Worm (Caenorhabditis elegans) whole organism, dauer: ENCODE results near the gene srx-4.

Experiments used
- unc-62 ChIP-seq: sonication (generic microtip); optimal IDR thresholded peaks from 2 replicates; lab custom pipeline; 2017; ENCODE audit warnings: missing biosample characterization, missing genetic modification reagents, missing genetic modification characterization

Gene srx-4

DNA sequence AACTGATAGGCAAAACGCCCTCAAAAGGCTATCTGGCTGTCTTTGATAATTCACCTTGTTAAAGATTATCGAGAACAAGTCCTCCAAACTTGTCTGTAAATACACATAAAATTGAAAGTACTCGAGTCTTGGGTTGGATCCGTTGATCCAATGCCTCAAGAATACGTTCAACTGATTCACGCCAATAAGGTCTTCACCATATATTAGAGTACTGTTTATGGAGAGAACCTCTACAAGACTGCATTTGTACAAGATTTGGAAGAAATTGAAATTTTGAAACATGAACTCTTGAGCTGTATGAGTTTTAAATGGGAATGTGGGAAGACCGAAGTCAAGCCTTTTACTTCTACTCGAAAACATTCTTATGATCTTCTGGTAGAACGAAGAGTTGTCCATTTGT lies 30.3 kb upstream of the srx-4 start:
- TF ChIP-seq unc-62: no peak

DNA sequence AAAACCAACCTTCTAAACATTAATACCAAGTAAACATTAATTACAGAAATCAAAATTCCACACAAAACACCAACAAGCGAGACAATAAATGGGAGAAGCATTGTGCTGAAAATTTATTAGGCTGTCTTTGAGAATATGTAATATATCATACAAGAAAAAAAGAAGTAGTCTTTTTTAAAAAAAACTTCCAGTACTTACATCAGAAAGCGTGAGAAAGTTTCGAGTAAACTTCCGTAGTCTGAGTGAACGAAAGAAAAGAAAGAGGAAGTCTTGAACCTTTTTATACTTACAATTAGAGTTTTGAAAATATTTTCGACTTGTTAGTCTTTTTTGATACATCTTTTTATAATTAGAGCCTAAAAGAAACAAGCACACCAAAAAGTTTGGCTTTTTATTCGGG lies 27.2 kb upstream of the srx-4 start, which contains the start of gene srbc-40:
TSS of gene srbc-40 (minus strand) at position 101 of the 400 bp plus-strand sequence.
- no peak for TF ChIP-seq unc-62

DNA sequence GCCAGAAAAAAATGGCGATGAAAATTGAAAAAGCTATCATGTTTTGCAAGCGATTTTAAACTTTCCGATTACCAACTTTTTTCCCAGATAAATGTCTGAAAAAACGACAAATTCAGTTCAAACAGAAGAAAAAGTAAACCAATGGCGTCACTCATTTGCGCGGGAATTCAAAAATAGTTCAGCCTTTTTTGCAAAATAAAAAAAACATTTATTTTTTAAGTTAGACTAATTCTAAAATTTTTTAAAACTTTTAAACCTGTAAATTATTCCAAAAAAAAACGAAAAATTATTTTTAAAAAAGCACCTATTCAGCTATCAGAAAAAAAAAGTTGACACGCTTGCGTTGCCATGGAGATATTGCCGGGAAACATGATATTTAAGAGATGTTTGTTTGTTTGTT lies 20.3 kb upstream of the srx-4 start, which contains the start of gene cyp-33C11:
TSS of gene cyp-33C11 (minus strand) at position 101 of the 400 bp plus-strand sequence.
- TF ChIP-seq unc-62: no peak

DNA sequence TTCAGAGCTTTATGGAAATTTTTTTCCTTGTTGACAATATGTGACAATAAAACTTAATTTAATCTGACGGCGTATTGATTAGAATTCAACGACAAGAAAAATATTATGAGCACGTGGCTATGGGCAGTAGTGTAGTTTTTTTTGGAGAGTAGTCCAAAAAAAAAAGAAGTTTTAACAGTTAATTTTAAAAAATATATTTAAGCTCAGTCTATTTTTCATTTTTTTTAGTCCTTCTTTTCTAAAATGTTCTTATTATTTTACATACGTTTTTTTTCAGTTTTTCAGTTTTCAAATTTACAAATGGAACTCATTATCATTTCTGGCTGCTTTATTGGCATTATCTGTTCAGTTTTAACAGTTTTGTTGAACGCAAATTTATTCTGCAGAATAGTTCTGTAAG lies 16.2 kb upstream of the srx-4 start, which contains the start of gene srbc-39:
TSS of gene srbc-39 (plus strand) at position 301 of the 400 bp plus-strand sequence.
- no peak for TF ChIP-seq unc-62

DNA sequence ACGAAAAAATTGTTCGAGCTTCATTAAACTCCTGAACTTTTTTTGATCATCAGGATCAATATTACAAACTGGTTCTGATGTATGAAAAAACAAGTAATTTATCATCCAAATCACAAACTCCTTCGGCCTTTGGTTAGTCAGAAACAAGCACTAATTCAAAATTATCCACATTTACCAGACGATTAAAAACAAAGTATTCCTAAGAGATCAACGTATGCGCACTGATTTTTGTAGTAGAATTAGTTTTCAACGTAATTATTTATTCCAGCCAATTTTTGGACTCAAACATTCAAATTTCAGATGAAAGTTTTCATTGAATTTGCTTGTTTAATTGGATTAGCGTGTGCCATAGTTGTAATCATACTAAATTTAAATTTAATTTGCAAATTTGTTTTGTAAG lies 14.3 kb upstream of the srx-4 start, which contains the start of gene srbc-38:
TSS of gene srbc-38 (plus strand) at position 301 of the 400 bp plus-strand sequence.
- no peak for TF ChIP-seq unc-62

DNA sequence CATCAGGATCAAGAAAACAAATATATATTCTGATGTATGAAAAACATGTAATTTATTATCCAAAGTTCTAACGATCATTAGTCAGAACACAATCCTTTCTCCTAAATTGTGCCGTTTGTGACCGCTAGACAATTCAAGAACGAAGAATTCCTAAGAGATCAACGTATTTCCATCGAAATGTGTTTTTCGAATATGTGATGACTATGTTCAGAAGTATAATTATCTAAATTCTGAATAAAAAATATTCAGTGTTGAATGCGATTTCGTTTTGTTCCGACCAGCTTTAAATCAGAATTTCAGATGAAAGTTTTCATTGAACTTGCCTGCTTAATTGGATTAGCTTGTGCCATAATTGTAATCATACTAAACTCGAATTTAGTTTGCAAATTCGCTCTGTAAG lies 9.7 kb upstream of the srx-4 start, which contains the start of gene srbc-37:
TSS of gene srbc-37 (plus strand) at position 301 of the 400 bp plus-strand sequence.
- no peak for TF ChIP-seq unc-62

DNA sequence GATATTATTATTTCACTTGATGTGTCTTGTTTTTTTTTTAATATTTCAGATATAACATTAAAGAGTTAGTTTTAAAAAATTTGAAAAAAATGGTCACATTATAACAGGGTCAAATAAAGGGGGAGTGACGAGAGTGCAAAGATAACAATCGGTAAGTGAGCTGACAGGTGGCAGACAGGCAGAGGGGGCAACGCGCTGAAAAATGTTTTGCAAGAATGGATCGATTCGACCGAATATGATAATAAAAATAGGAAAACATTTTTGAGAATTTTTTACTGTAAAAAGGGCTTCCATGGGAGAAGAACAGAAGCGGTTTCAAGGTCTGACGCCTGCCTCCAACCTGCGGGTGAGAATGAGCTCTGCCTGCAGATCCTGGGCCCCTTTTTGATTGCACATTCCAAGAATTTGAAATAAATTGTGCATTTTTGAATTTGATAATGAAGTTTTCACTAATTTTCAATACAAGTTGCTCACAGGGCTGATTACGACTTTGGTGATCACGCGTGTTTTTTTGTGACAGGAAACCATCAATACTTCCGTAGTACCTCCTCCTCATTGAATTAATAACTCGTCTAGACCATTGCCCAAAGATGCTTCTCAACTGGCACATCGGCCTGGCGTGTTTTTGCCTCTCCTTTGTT lies 7.0 kb upstream of the srx-4 start, which contains the start of the genes ugt-29 and srx-5:
TSS of gene ugt-29 (minus strand) at position 101 of the 641 bp plus-strand sequence.
TSS of gene srx-5 (plus strand) at position 591 of the 641 bp plus-strand sequence.
- no peak for TF ChIP-seq unc-62

DNA sequence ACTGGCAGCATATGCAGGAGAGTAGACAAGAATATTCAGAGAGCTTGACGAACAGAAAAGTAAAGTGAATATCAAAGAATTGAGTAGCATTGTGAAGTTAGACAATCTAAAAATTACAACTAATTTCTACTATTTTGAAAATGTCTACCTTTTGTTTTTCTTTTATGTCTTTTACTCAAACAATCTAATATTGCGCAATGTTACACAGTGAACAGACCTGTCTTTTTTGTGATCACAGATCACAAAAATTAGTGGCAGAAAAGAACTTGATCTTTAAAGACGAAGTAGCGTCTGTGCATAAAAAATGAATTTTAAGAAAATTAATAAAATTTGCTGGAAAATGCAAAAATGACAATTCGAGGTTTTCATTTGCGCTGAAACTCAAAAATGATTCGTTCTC lies 6.5 kb upstream of the srx-4 start:
- no peak for TF ChIP-seq unc-62

DNA sequence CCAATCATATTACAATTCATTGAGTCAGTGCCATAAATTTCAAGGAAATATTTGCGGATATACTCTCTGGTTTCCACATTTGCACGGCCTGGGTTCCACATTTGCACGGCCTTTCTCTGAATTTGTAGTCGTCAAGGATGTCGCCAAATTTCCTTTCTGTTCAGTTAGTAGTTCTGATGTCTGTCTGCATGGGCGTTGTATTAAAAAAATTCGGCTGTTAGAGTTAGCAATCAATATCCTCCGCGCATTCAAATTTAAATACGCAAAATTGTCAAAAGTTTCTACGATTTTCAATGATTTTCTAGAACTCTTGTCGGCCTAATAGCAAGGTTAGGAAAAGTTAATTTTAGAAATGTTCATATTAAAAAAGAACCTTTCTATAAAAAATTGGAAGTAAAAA lies 3.3 kb upstream of the srx-4 start, which contains the start of gene srj-52:
TSS of gene srj-52 (minus strand) at position 101 of the 400 bp plus-strand sequence.
- TF ChIP-seq unc-62: no peak

DNA sequence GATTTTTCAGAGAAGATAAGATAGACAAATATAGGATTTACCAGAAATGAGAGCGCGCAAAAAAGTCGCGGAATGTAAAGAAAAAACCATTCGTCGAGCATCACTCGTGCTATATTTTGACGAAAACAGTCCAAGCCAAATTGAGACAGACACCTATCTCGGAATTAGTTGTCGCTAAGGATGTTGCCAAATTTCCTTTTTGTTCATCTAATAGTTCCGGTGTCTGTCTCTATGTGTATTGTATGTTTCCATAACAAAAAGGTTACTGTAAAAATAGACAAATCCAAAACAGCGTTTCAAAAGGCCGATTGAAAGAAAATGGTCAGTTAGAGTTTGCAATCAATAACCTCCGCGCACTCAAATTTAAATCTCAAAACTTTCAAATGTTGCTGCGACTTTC lies 2.1 kb upstream of the srx-4 start, which contains the start of gene srj-53:
TSS of gene srj-53 (minus strand) at position 101 of the 400 bp plus-strand sequence.
- no peak for TF ChIP-seq unc-62

DNA sequence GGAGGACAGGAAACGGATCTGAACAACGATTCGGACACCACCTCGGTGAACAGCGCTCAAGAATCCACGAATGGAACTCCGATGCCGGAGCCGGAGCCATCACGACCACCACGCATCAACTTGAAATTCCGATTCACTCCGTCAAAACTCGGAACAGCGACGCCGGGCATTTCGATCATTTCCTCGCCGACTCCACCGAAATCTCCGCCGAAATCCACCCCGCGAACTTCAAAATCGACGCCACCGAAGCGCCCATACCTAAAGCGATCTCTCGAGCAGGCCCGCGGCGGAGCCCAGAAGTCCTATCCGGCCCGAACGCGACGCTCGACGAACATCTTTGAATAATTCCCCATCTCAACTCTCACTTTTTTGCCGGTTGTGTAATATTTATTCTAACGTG lies 3.0 kb downstream of the srx-4 start:
- no peak for TF ChIP-seq unc-62

DNA sequence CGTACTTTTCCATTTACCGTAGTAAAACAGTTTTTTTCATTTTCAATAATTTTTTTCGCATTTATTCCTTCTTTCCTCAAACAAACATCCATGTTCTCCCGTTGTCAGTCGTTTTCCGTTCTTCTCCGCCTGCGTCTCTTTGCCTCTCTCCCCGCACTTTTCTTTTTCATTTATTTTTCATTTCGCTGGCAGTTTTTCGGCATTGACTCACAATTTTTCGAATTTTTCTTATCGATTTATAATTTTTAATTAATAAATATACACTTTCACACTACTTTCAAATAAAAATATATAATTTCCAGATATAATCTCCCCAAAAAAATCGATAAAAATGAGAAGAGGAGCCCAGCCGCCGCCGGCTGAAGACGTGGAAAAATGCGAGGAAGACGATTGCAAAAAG lies 5.2 kb downstream of the srx-4 start, which contains the start of gene H25P19.1:
TSS of gene H25P19.1 (plus strand) at position 301 of the 400 bp plus-strand sequence.
- no peak for TF ChIP-seq unc-62

DNA sequence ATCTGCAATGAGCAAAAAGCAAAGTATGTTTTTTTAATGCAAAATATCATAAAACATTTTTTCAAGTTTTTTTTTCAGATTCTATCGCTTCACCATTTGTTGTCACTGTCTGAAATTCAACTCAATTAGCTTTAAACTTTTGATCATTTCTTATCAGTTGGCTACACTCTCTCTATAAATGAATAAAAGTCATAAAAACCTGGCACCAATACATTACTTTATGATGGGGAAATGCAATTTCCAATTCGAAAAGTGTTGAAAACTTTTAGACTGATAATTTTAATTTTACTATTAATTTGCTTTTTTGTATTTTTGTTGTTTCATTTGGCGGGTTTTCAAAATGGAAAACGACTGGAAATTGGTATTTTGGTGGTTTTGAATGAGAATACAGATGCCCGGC lies 8.7 kb downstream of the srx-4 start, which contains the start of gene F31F4.1:
TSS of gene F31F4.1 (plus strand) at position 203 of the 400 bp plus-strand sequence.
- no peak for TF ChIP-seq unc-62

DNA sequence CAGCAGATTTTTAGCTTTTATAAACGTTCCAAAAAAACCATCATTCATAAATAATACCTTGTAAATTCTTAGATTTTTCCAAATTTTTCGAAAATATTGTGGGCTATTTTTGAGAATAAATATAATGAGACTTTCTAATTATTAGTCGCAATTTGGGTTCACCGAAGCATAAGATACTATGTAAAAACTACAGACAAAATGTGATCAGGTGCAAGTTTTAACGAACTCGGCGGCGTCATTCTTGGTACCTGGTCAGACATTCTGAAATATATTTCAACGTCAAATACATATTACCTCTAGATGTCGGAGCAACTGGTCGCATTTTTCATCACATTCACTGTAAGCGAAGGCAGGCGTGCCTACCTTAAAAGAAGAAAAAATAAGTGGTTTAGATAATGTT lies 10.5 kb downstream of the srx-4 start, which contains the start of gene srx-23:
TSS of gene srx-23 (plus strand) at position 301 of the 400 bp plus-strand sequence.
- TF ChIP-seq unc-62: no peak

DNA sequence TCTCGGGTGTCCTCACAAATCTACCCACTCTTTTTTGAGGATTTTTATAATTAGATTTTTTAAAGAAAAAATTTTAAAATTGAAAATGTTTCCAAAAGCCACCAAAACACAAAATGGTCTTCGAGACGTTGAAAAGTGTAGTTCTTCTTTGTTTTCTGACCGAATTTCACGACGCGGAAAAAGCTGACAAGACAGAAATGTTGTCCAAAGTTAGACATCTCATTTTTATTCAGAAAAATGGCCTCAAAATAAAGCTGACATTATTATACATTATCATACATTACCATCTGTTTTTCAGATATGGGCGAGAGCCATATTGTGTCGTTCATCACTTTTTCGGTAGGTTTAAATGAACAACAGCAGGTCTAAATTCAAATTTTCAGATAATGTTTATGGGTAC lies 12.9 kb downstream of the srx-4 start, which contains the start of gene srx-22:
TSS of gene srx-22 (plus strand) at position 301 of the 400 bp plus-strand sequence.
- no peak for TF ChIP-seq unc-62

DNA sequence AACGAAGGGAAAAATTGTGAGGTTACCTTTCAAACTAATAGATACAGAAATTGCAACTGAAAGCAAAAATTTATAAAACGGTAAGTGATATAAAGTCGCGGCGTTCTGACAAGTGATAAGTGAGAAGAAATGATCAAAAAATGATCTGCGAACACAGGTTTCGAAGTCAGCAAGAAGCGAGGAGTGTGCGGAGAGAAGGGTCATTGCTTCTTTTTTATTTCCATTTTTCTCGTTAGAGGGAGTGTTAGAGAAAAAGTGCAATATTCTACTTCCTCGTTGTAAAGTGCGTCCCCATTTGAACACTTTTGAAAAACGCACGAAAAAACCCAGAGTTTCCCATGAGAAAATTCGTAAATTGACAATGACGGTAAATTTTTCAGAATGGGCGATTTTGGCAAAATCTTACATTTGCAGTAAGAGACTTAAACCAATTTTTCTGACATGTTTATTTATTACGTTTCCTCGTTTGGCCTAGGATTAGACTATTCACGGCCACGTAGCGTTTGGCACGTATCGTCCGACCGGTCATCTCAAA lies 16.0 kb downstream of the srx-4 start, which contains the start of the genes fbxa-72 and srx-21:
TSS of gene fbxa-72 (minus strand) at position 204 of the 535 bp plus-strand sequence.
TSS of gene srx-21 (plus strand) at position 485 of the 535 bp plus-strand sequence.
- TF ChIP-seq unc-62: no peak

DNA sequence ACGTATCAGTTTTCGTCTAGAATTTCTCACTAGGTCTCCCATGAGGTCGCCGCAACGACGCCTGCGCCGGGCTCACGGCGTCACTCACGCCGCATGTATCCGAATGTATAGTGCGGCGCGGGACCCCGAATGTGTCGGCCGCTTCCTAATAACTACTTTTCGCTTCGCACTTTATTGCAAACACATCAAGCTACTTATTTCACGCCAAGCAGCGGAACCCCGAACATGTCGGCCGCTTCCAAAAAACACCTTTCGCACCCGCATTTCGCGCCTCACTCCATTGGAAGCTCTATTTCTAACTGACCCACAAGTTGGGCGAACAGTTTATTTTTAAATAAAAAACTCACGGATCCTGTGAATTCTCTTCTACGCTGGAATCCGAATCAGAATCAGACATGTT lies 16.5 kb downstream of the srx-4 start:
- TF ChIP-seq unc-62: no peak
